Fruit fly (Drosophila melanogaster) whole organism, embryonic: Measurements from ENCODE around the gene CG31495.

Source experiments
- CG10147 ChIP-seq: fragments of 200-800 bp; sonication (Bioruptor generic); optimal IDR thresholded peaks from 2 replicates; lab custom pipeline; 2019; ENCODE audit warnings: missing biosample characterization, mild to moderate bottlenecking, missing genetic modification characterization, moderate library complexity
- CG1024 ChIP-seq: fragments of 200-800 bp; sonication (Bioruptor generic); IDR thresholded peaks from 2 replicates; pipeline ENCODE4 v1.3.6; 2022; ENCODE audit warnings: missing biosample characterization, missing genetic modification characterization
- CG11504 ChIP-seq: fragments of 200-800 bp; sonication (Bioruptor generic); optimal IDR thresholded peaks from 3 replicates; lab custom pipeline; 2019; ENCODE audit warnings: missing biosample characterization, mild to moderate bottlenecking, missing genetic modification characterization, moderate library complexity
- CG12744 ChIP-seq: fragments of 200-800 bp; sonication (Bioruptor generic); optimal IDR thresholded peaks from 2 replicates; lab custom pipeline; 2016; ENCODE audit warnings: missing biosample characterization, missing genetic modification characterization
- CG15269 ChIP-seq: fragments of 200-800 bp; sonication (Bioruptor generic); optimal IDR thresholded peaks from 2 replicates; lab custom pipeline; 2018; ENCODE audit warnings: missing biosample characterization, mild to moderate bottlenecking, missing genetic modification characterization, moderate library complexity
- CG16813 ChIP-seq: fragments of 200-800 bp; sonication (Bioruptor generic); IDR thresholded peaks from 3 replicates; pipeline ENCODE4 v1.3.6; 2022; ENCODE audit warnings: missing biosample characterization, missing genetic modification characterization; ENCODE audit not compliant: partially characterized antibody
- CG30431 ChIP-seq: fragments of 200-800 bp; sonication (Bioruptor generic); optimal IDR thresholded peaks from 2 replicates; lab custom pipeline; 2017; ENCODE audit warnings: missing biosample characterization, missing genetic modification characterization
- CG31365 ChIP-seq: fragments of 200-800 bp; sonication (Bioruptor generic); optimal IDR thresholded peaks from 2 replicates; lab custom pipeline; 2018; ENCODE audit warnings: missing biosample characterization, mild to moderate bottlenecking, missing genetic modification characterization
- CG32767 ChIP-seq: fragments of 200-800 bp; sonication (Bioruptor generic); IDR thresholded peaks from 2 replicates; pipeline ENCODE4 v1.3.6; 2022; ENCODE audit warnings: missing biosample characterization, missing genetic modification characterization
- CG3726 ChIP-seq: fragments of 200-800 bp; sonication (Bioruptor generic); IDR thresholded peaks from 3 replicates; pipeline ENCODE4, ENCODE4 v1.3.6; 2022; ENCODE audit warnings: missing biosample characterization, missing genetic modification characterization
- CG7556 ChIP-seq: fragments of 200-800 bp; sonication (Bioruptor generic); optimal IDR thresholded peaks from 2 replicates; lab custom pipeline; 2017; ENCODE audit warnings: missing biosample characterization, mild to moderate bottlenecking, missing genetic modification characterization
- CG7786 ChIP-seq: fragments of 200-800 bp; sonication (Bioruptor generic); optimal IDR thresholded peaks from 2 replicates; lab custom pipeline; 2016; ENCODE audit warnings: missing biosample characterization, missing genetic modification characterization
- CG8388 ChIP-seq: fragments of 200-800 bp; sonication (Bioruptor generic); optimal IDR thresholded peaks from 2 replicates; lab custom pipeline; 2019; ENCODE audit warnings: missing biosample characterization, mild to moderate bottlenecking, missing genetic modification characterization, moderate library complexity
- Dad ChIP-seq: fragments of 200-800 bp; sonication (Bioruptor generic); optimal IDR thresholded peaks from 3 replicates; lab custom pipeline; 2016; ENCODE audit warnings: missing biosample characterization, missing genetic modification characterization
- Doc2 ChIP-seq: fragments of 200-800 bp; sonication (Bioruptor generic); IDR thresholded peaks from 2 replicates; pipeline ENCODE4 v1.3.6; 2022; ENCODE audit warnings: missing biosample characterization, missing genetic modification characterization
- Doc3 ChIP-seq: fragments of 200-800 bp; sonication (Bioruptor generic); IDR thresholded peaks from 3 replicates; pipeline ENCODE4 v1.3.6; 2022; ENCODE audit warnings: missing biosample characterization, missing genetic modification characterization; ENCODE audit not compliant: partially characterized antibody
- E2f2 ChIP-seq: fragments of 200-800 bp; sonication (Bioruptor generic); IDR thresholded peaks from 2 replicates; pipeline ENCODE4 v1.3.6; 2022; ENCODE audit warnings: missing biosample characterization, missing genetic modification characterization
- HHEX ChIP-seq: fragments of 200-800 bp; sonication (Bioruptor generic); optimal IDR thresholded peaks from 3 replicates; lab custom pipeline; 2017; ENCODE audit warnings: missing biosample characterization, mild to moderate bottlenecking, missing genetic modification characterization, missing genetic modification reagents
- Hey ChIP-seq: fragments of 200-800 bp; sonication (Bioruptor generic); optimal IDR thresholded peaks from 3 replicates; lab custom pipeline; 2018; ENCODE audit warnings: missing biosample characterization, mild to moderate bottlenecking, missing genetic modification characterization
- Hr3 ChIP-seq: fragments of 200-800 bp; sonication (Bioruptor generic); optimal IDR thresholded peaks from 3 replicates; lab custom pipeline; 2016; ENCODE audit warnings: missing biosample characterization, missing genetic modification characterization
- Hr39 ChIP-seq: fragments of >200 bp; optimal IDR thresholded peaks from 2 replicates; lab custom pipeline; 2017
- Hr51 ChIP-seq, 2 experiments: fragments of 200-800 bp; sonication (Bioruptor generic); optimal IDR thresholded peaks; 2 replicates in 1 of 2; 3 replicates in 1 of 2; lab custom pipeline; 2016 to 2018; ENCODE audit warnings: missing biosample characterization in 2 of 2, missing genetic modification characterization in 2 of 2, mild to moderate bottlenecking in 1 of 2, moderate library complexity in 1 of 2
- Meics ChIP-seq: fragments of 200-800 bp; sonication (Bioruptor generic); optimal IDR thresholded peaks from 2 replicates; lab custom pipeline; 2017; ENCODE audit warnings: missing biosample characterization, mild to moderate bottlenecking, missing genetic modification characterization
- NC2α ChIP-seq: fragments of 200-800 bp; sonication (Bioruptor generic); optimal IDR thresholded peaks from 2 replicates; lab custom pipeline; 2016; ENCODE audit warnings: missing biosample characterization, missing genetic modification characterization
- Ravus ChIP-seq: fragments of 200-800 bp; sonication (Bioruptor generic); IDR thresholded peaks from 2 replicates; pipeline ENCODE4 v1.3.6; 2022; ENCODE audit warnings: missing biosample characterization, missing genetic modification characterization
- Sry-δ ChIP-seq: fragments of 200-800 bp; sonication (Bioruptor generic); optimal IDR thresholded peaks from 2 replicates; lab custom pipeline; 2016; ENCODE audit warnings: missing biosample characterization, missing genetic modification characterization
- Taf1 ChIP-seq: fragments of 200-800 bp; sonication (Bioruptor generic); IDR thresholded peaks from 2 replicates; pipeline ENCODE4 v1.3.6; 2022; ENCODE audit warnings: missing biosample characterization, missing genetic modification characterization
- ato ChIP-seq: fragments of 200-800 bp; sonication (Bioruptor generic); IDR thresholded peaks from 2 replicates; pipeline ENCODE4 v1.3.6; 2022; ENCODE audit warnings: missing biosample characterization, missing genetic modification characterization; ENCODE audit not compliant: partially characterized antibody
- chinmo ChIP-seq: fragments of 200-800 bp; sonication (Bioruptor generic); IDR thresholded peaks from 4 replicates; pipeline ENCODE4 v1.3.6; 2022; ENCODE audit warnings: missing biosample characterization, missing genetic modification characterization; ENCODE audit not compliant: partially characterized antibody
- corto ChIP-seq: fragments of 200-800 bp; sonication (Bioruptor generic); optimal IDR thresholded peaks from 2 replicates; lab custom pipeline; 2016; ENCODE audit warnings: missing biosample characterization, mild to moderate bottlenecking, missing genetic modification characterization, moderate library complexity
- croc ChIP-seq: fragments of 200-800 bp; sonication (Bioruptor generic); conservative IDR thresholded peaks from 3 replicates; pipeline ENCODE4 v1.3.6; 2022; ENCODE audit warnings: missing biosample characterization, missing genetic modification characterization
- dati ChIP-seq: fragments of 200-800 bp; sonication (Bioruptor generic); IDR thresholded peaks from 2 replicates; pipeline ENCODE4 v1.3.6; 2022; ENCODE audit warnings: missing biosample characterization, missing genetic modification characterization
- en ChIP-seq: fragments of 200-800 bp; sonication (Bioruptor generic); optimal IDR thresholded peaks from 2 replicates; lab custom pipeline; 2016; ENCODE audit warnings: missing biosample characterization, missing genetic modification characterization
- gem ChIP-seq: fragments of 200-800 bp; sonication (Bioruptor generic); optimal IDR thresholded peaks from 2 replicates; lab custom pipeline; 2019; ENCODE audit warnings: missing biosample characterization, mild to moderate bottlenecking, missing genetic modification characterization, moderate library complexity
- h ChIP-seq: fragments of >200 bp; optimal IDR thresholded peaks from 2 replicates; lab custom pipeline; 2017
- jumu ChIP-seq: fragments of 200-800 bp; sonication (Bioruptor generic); optimal IDR thresholded peaks from 3 replicates; lab custom pipeline; 2016; ENCODE audit warnings: missing biosample characterization, missing genetic modification characterization
- ken ChIP-seq: fragments of 200-800 bp; sonication (Bioruptor generic); IDR thresholded peaks from 3 replicates; pipeline ENCODE4 v1.3.6; 2022; ENCODE audit warnings: missing biosample characterization, missing genetic modification characterization
- kni ChIP-seq: fragments of 200-800 bp; sonication (Bioruptor generic); optimal IDR thresholded peaks from 3 replicates; lab custom pipeline; 2017; ENCODE audit warnings: mild to moderate bottlenecking, missing biosample characterization, missing genetic modification reagents, missing genetic modification characterization
- lmd ChIP-seq: fragments of 200-800 bp; sonication (Bioruptor generic); IDR thresholded peaks from 2 replicates; pipeline ENCODE4 v1.3.6; 2022; ENCODE audit warnings: missing biosample characterization, missing genetic modification characterization
- lov ChIP-seq, 2 experiments: fragments of 200-800 bp in 1 of 2; fragments of >200 bp in 1 of 2; sonication (Bioruptor generic) in 1 of 2; IDR thresholded peaks in 1 of 2; optimal IDR thresholded peaks in 1 of 2; 2 replicates in 1 of 2; 3 replicates in 1 of 2; pipeline versions ENCODE4 v1.3.6 to Lab custom; 2017 to 2022; ENCODE audit warnings: missing biosample characterization in 1 of 2, missing genetic modification characterization in 1 of 2
- nom ChIP-seq: fragments of 200-800 bp; sonication (Bioruptor generic); optimal IDR thresholded peaks from 2 replicates; lab custom pipeline; 2017; ENCODE audit warnings: missing biosample characterization, missing genetic modification characterization, mild to moderate bottlenecking, moderate library complexity, missing genetic modification reagents
- org-1 ChIP-seq: fragments of 200-800 bp; sonication (Bioruptor generic); optimal IDR thresholded peaks from 2 replicates; lab custom pipeline; 2017; ENCODE audit warnings: missing biosample characterization, missing genetic modification characterization
- pzg ChIP-seq: fragments of 200-800 bp; sonication (Bioruptor generic); optimal IDR thresholded peaks from 3 replicates; lab custom pipeline; 2018; ENCODE audit warnings: missing biosample characterization, mild to moderate bottlenecking, missing genetic modification characterization, moderate library complexity
- run ChIP-seq: fragments of 200-800 bp; sonication (Bioruptor generic); optimal IDR thresholded peaks from 3 replicates; lab custom pipeline; 2018; ENCODE audit warnings: missing biosample characterization, mild to moderate bottlenecking, missing genetic modification characterization
- sd ChIP-seq: fragments of 200-800 bp; sonication (Bioruptor generic); optimal IDR thresholded peaks from 3 replicates; lab custom pipeline; 2018; ENCODE audit warnings: missing biosample characterization, mild to moderate bottlenecking, missing genetic modification characterization, moderate library complexity
- tin ChIP-seq: fragments of 200-800 bp; sonication (Bioruptor generic); optimal IDR thresholded peaks from 3 replicates; lab custom pipeline; 2016; ENCODE audit warnings: missing biosample characterization, missing genetic modification characterization
- usp ChIP-seq: fragments of >200 bp; optimal IDR thresholded peaks from 2 replicates; lab custom pipeline; 2017; ENCODE audit warnings: missing biosample characterization, missing genetic modification characterization
- wek ChIP-seq: fragments of 200-800 bp; sonication (Bioruptor generic); optimal IDR thresholded peaks from 3 replicates; lab custom pipeline; 2018; ENCODE audit warnings: missing biosample characterization, mild to moderate bottlenecking, missing genetic modification characterization, moderate library complexity
- zen2 ChIP-seq: fragments of 200-800 bp; sonication (Bioruptor generic); IDR thresholded peaks from 3 replicates; pipeline ENCODE4 v1.3.6; 2022; ENCODE audit warnings: missing biosample characterization, missing genetic modification characterization; ENCODE audit not compliant: partially characterized antibody
- zfh2 ChIP-seq: fragments of 200-800 bp; sonication (Bioruptor generic); optimal IDR thresholded peaks from 2 replicates; lab custom pipeline; 2016; ENCODE audit warnings: missing biosample characterization, missing genetic modification characterization

CG31495 gene

dm6 chr3R:13804971-13805603, 34.6 kb downstream of the CG31495 start (continued):
- TF ChIP-seq tin (GFP tag; lab: Kevin White, UChicago): no peak
- no peak for TF ChIP-seq en (GFP tag; lab: Kevin White, UChicago)
- no peak for TF ChIP-seq CG1024 (GFP tag; lab: Robert Waterston, UW)
- no peak for TF ChIP-seq nom (GFP tag; lab: Kevin White, UChicago)
- peak in 1 of 2 experiments; percentile 25 for TF ChIP-seq Hr51 (GFP tag; optimal IDR thresholded peaks at IDR 0.05; lab: Kevin White, UChicago)
- TF ChIP-seq CG8388: no peak
- TF ChIP-seq h (lab: Kevin White, UChicago): no peak
- TF ChIP-seq CG11504: peak; percentile 50
- no peak for TF ChIP-seq kni (GFP tag; lab: Kevin White, UChicago)
- TF ChIP-seq lov (optimal IDR thresholded peaks at IDR 0.05; lab: Kevin White, UChicago): no peak
- no peak for TF ChIP-seq lov (GFP tag; IDR thresholded peaks at IDR 0.05; lab: Robert Waterston, UW)
- no peak for TF ChIP-seq lmd (GFP tag; lab: Robert Waterston, UW)
- TF ChIP-seq Hr39 (lab: Kevin White, UChicago): no peak
- TF ChIP-seq CG30431 (GFP tag; lab: Kevin White, UChicago): no peak
- no peak for TF ChIP-seq Hr3 (GFP tag; lab: Kevin White, UChicago)
- TF ChIP-seq CG16813 (GFP tag; lab: Robert Waterston, UW): 0 out of 3 replicates have a peak, but pooled peaks have one; percentile 23
- no peak for TF ChIP-seq pzg (GFP tag; lab: Kevin White, UChicago)
- TF ChIP-seq Doc2: no peak
- TF ChIP-seq org-1 (GFP tag; lab: Kevin White, UChicago): no peak
- no peak for TF ChIP-seq CG10147
- TF ChIP-seq CG3726 (GFP tag; lab: Robert Waterston, UW): no peak
- no peak for TF ChIP-seq corto
- TF ChIP-seq chinmo (GFP tag; lab: Robert Waterston, UW): 0 out of 4 replicates have a peak, but pooled peaks have one; percentile 69
- no peak for TF ChIP-seq dati (GFP tag; lab: Robert Waterston, UW)
- TF ChIP-seq wek (GFP tag; lab: Kevin White, UChicago): no peak
- no peak for TF ChIP-seq Taf1 (GFP tag; lab: Robert Waterston, UW)
- TF ChIP-seq run (tag; lab: Kevin White, UChicago): no peak
- TF ChIP-seq CG7556 (GFP tag; lab: Kevin White, UChicago): no peak
- no peak for TF ChIP-seq CG32767 (GFP tag; lab: Robert Waterston, UW)
- no peak for TF ChIP-seq Dad
- no peak for TF ChIP-seq CG15269
- no peak for TF ChIP-seq zfh2 (GFP tag; lab: Kevin White, UChicago)
- TF ChIP-seq CG31365: no peak
- no peak for TF ChIP-seq ato
- no peak for TF ChIP-seq ken (GFP tag; lab: Robert Waterston, UW)
- TF ChIP-seq croc (GFP tag; lab: Robert Waterston, UW): no peak
- no peak for TF ChIP-seq gem (tag; lab: Kevin White, UChicago)
- no peak for TF ChIP-seq HHEX (GFP tag; lab: Kevin White, UChicago)
- TF ChIP-seq Meics: no peak
- no peak for TF ChIP-seq E2f2 (GFP tag; lab: Robert Waterston, UW)
- no peak for TF ChIP-seq Doc3 (GFP tag; lab: Robert Waterston, UW)
- TF ChIP-seq Ravus (GFP tag; lab: Robert Waterston, UW): no peak
- no peak for TF ChIP-seq jumu
- TF ChIP-seq usp: no peak
- peak; percentile 14 for TF ChIP-seq sd (tag; lab: Kevin White, UChicago)
- no peak for TF ChIP-seq CG12744
- TF ChIP-seq Sry-δ: no peak
- TF ChIP-seq CG7786 (GFP tag; lab: Kevin White, UChicago): no peak
- no peak for TF ChIP-seq NC2α (GFP tag; lab: Kevin White, UChicago)
- 0 out of 3 replicates have a peak, but pooled peaks have one; percentile 46 for TF ChIP-seq zen2 (GFP tag; lab: Robert Waterston, UW)
- peak; percentile 49 for TF ChIP-seq Hey (tag; lab: Kevin White, UChicago)
